Worm (Caenorhabditis elegans): ENCODE results near the gene srt-50.
A peak's percentile ranks its signal among the peaks of the same experiment; 100 is the strongest.

srt-50 gene

ce11 chrIV:15027334-15027733, 47.2 kb upstream of the srt-50 start:
- TF ChIP-seq nfya-1 (tag; optimal IDR thresholded peaks at IDR 0.05; ENCODE audit: insufficient read depth): peak; percentile 98
- no peak for TF ChIP-seq elt-1 (tag; optimal IDR thresholded peaks at IDR 0.05)

ce11 chrIV:15027884-15028283, 46.6 kb upstream of the srt-50 start:
- TF ChIP-seq ceh-9 (tag; optimal IDR thresholded peaks at IDR 0.05): no peak
- TF ChIP-seq nfya-1 (tag; optimal IDR thresholded peaks at IDR 0.05; ENCODE audit: insufficient read depth): peak; percentile 82
- TF ChIP-seq nhr-23 (tag; optimal IDR thresholded peaks at IDR 0.05): no peak
- no peak for TF ChIP-seq hmg-11 (tag; optimal IDR thresholded peaks at IDR 0.05)
- no peak for TF ChIP-seq fkh-2 (tag; optimal IDR thresholded peaks at IDR 0.05)
- TF ChIP-seq unc-62 (GFP tag; optimal IDR thresholded peaks at IDR 0.05): no peak
- no peak for TF ChIP-seq lsy-12 (tag; optimal IDR thresholded peaks at IDR 0.05)
- TF ChIP-seq pqm-1 (tag; optimal IDR thresholded peaks at IDR 0.05): no peak

- no peak for TF ChIP-seq R02D3.7 (tag; optimal IDR thresholded peaks at IDR 0.05)
- TF ChIP-seq ztf-4 (tag; optimal IDR thresholded peaks at IDR 0.05): no peak
- no peak for TF ChIP-seq egl-27 (tag; optimal IDR thresholded peaks at IDR 0.05)
- TF ChIP-seq ceh-82 (tag; optimal IDR thresholded peaks at IDR 0.05): no peak
- no peak for TF ChIP-seq mdl-1 (tag; optimal IDR thresholded peaks at IDR 0.05)
- TF ChIP-seq ceh-16 (tag; optimal IDR thresholded peaks at IDR 0.05): no peak
- no peak for TF ChIP-seq nhr-43 (tag; optimal IDR thresholded peaks at IDR 0.05; ENCODE audit: poor library complexity, severe bottlenecking)
- TF ChIP-seq ama-1 (optimal IDR thresholded peaks at IDR 0.05): no peak
- no peak for TF ChIP-seq pqm-1 (tag; optimal IDR thresholded peaks at IDR 0.05)
- no peak for TF ChIP-seq jun-1 (tag; optimal IDR thresholded peaks at IDR 0.05)
- no peak for TF ChIP-seq unc-39 (tag; optimal IDR thresholded peaks at IDR 0.05)
- TF ChIP-seq nhr-12 (tag; optimal IDR thresholded peaks at IDR 0.05): no peak
- no peak for TF ChIP-seq elt-1 (tag; optimal IDR thresholded peaks at IDR 0.05)
- TF ChIP-seq fkh-2 (tag; optimal IDR thresholded peaks at IDR 0.05): no peak
- TF ChIP-seq sea-2 (GFP tag; optimal IDR thresholded peaks at IDR 0.05): no peak
- no peak for TF ChIP-seq nhr-237 (tag; optimal IDR thresholded peaks at IDR 0.05)
- no peak for TF ChIP-seq nhr-23 (tag; optimal IDR thresholded peaks at IDR 0.05)
- TF ChIP-seq lsy-12 (tag; optimal IDR thresholded peaks at IDR 0.05): no peak
- no peak for TF ChIP-seq nhr-76 (tag; optimal IDR thresholded peaks at IDR 0.05)
Observed at ce11 chrIV:15028386-15028785, 46.1 kb upstream of the srt-50 start.

- TF ChIP-seq ceh-28 (tag; optimal IDR thresholded peaks at IDR 0.05) (peak; percentile 19), nhr-43 (tag; optimal IDR thresholded peaks at IDR 0.05; ENCODE audit: poor library complexity, severe bottlenecking) (peak; percentile 28), nhr-23 (tag; optimal IDR thresholded peaks at IDR 0.05) (peak; percentile 46), elt-1 (tag; optimal IDR thresholded peaks at IDR 0.05) (no peak), nhr-25 (tag; optimal IDR thresholded peaks at IDR 0.05) (peak; percentile 2), pha-4 (tag; optimal IDR thresholded peaks at IDR 0.05) (peak; percentile 64), nhr-11 (tag; optimal IDR thresholded peaks at IDR 0.05) (no peak), unc-39 (tag; optimal IDR thresholded peaks at IDR 0.05) (no peak), nhr-76 (tag; optimal IDR thresholded peaks at IDR 0.05) (no peak), lin-15B (tag; optimal IDR thresholded peaks at IDR 0.05) (peak; percentile 45), egl-5 (tag; optimal IDR thresholded peaks at IDR 0.05) (peak; percentile 24), elt-2 (tag; optimal IDR thresholded peaks at IDR 0.05) (peak; percentile 22), nfya-1 (tag; optimal IDR thresholded peaks at IDR 0.05; ENCODE audit: insufficient read depth) (peak; percentile 57), hmg-11 (tag; optimal IDR thresholded peaks at IDR 0.05) (peak; percentile 40), nhr-67 (tag; optimal IDR thresholded peaks at IDR 0.05) (no peak), mml-1 (tag; optimal IDR thresholded peaks at IDR 0.05) (no peak)
Observed at ce11 chrIV:15028891-15029290, 45.6 kb upstream of the srt-50 start, which contains the start of gene Y41E3.8. TSS of gene Y41E3.8 (minus strand) at chrIV:15028978.

ce11 chrIV:15029565-15029964, 44.9 kb upstream of the srt-50 start:
- no peak for TF ChIP-seq ceh-9 (tag; optimal IDR thresholded peaks at IDR 0.05)
- TF ChIP-seq lin-39 (tag; optimal IDR thresholded peaks at IDR 0.05): no peak
- TF ChIP-seq egl-27 (tag; optimal IDR thresholded peaks at IDR 0.05): no peak
- TF ChIP-seq ztf-11 (tag; optimal IDR thresholded peaks at IDR 0.05): no peak
- no peak for TF ChIP-seq nhr-237 (tag; optimal IDR thresholded peaks at IDR 0.05)
- TF ChIP-seq ceh-16 (tag; optimal IDR thresholded peaks at IDR 0.05): no peak
- no peak for TF ChIP-seq fos-1 (tag; optimal IDR thresholded peaks at IDR 0.05)
- no peak for TF ChIP-seq nhr-28 (tag; optimal IDR thresholded peaks at IDR 0.05)
- no peak for TF ChIP-seq lin-15B (tag; optimal IDR thresholded peaks at IDR 0.05)
- no peak for TF ChIP-seq unc-62 (GFP tag; optimal IDR thresholded peaks at IDR 0.05)
- no peak for TF ChIP-seq hmg-11 (tag; optimal IDR thresholded peaks at IDR 0.05)
- no peak for TF ChIP-seq R02D3.7 (tag; optimal IDR thresholded peaks at IDR 0.05)
- TF ChIP-seq nhr-76 (tag; optimal IDR thresholded peaks at IDR 0.05): no peak
- TF ChIP-seq egl-5 (tag; optimal IDR thresholded peaks at IDR 0.05): no peak
- TF ChIP-seq nhr-11 (tag; optimal IDR thresholded peaks at IDR 0.05): no peak
- no peak for TF ChIP-seq elt-3 (tag; optimal IDR thresholded peaks at IDR 0.05)
- TF ChIP-seq nhr-23 (tag; optimal IDR thresholded peaks at IDR 0.05): no peak

Measured in whole organism, L3 larva.